Fruit fly (Drosophila melanogaster): Measurements from ENCODE around the gene Pp2B-14D.
A peak's percentile ranks its signal among the peaks of the same experiment; 100 is the strongest.

The Pp2B-14D gene

DNA sequence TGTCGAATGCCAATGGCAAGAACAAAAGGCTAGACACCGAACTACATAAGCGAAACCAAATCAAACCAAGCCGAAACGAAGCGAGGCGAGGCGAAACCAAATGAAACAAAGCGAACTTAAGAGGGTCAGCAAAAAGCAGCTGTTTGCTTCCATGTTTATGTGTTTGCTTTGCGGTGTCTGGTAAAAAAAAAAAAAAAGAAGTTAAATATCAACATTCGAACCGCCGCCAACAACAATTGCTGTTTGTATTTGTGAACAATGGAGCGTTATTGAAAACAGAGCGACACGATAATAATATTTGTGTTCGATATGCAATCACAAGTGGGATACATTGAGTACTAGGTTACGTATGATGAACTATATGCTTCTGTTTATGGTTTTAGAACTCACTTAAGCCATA is 13.8 kb upstream of the Pp2B-14D start (continued):
- TF ChIP-seq Rfx (GFP tag; IDR thresholded peaks at IDR 0.05), result peak; percentile 61; the same call in 1 of the 2 replicates
- TF ChIP-seq CG7987 (GFP tag; optimal IDR thresholded peaks at IDR 0.05), result peak; percentile 41
- TF ChIP-seq CG13296 (GFP tag; optimal IDR thresholded peaks at IDR 0.05), result peak; percentile 62
- TF ChIP-seq ATbp (GFP tag; optimal IDR thresholded peaks at IDR 0.05), result peak; percentile 58
- peak; percentile 10 for TF ChIP-seq CG1603 (tag; optimal IDR thresholded peaks at IDR 0.05)
- peak; percentile 17 for TF ChIP-seq CG18619 (GFP tag; optimal IDR thresholded peaks at IDR 0.05)
- TF ChIP-seq her (GFP tag; optimal IDR thresholded peaks at IDR 0.05), result peak; percentile 20
- peak; percentile 7 for TF ChIP-seq jumu (GFP tag; optimal IDR thresholded peaks at IDR 0.05)
- peak; percentile 38 for TF ChIP-seq mirr (GFP tag; optimal IDR thresholded peaks at IDR 0.05)
- peak; percentile 12 for TF ChIP-seq HHEX (GFP tag; optimal IDR thresholded peaks at IDR 0.05)
- TF ChIP-seq Atf6 (GFP tag; IDR thresholded peaks at IDR 0.05), result peak; percentile 77
- TF ChIP-seq hb (GFP tag; IDR thresholded peaks at IDR 0.05; ENCODE audit: partially characterized antibody), result no peak
- peak; percentile 29 for TF ChIP-seq CG12769 (tag; optimal IDR thresholded peaks at IDR 0.05)
- peak; percentile 43 for TF ChIP-seq tup (GFP tag; optimal IDR thresholded peaks at IDR 0.05)
- peak; percentile 20 for TF ChIP-seq wek (GFP tag; optimal IDR thresholded peaks at IDR 0.05)
- no peak for TF ChIP-seq CG10654 (GFP tag; optimal IDR thresholded peaks at IDR 0.05)
- TF ChIP-seq Xrp1 (GFP tag; IDR thresholded peaks at IDR 0.05), result peak; percentile 44; the same call in 1 of the 2 replicates
- TF ChIP-seq CG2678 (tag; optimal IDR thresholded peaks at IDR 0.05), result peak; percentile 50
- peak; percentile 71 for TF ChIP-seq lab (GFP tag; optimal IDR thresholded peaks at IDR 0.05)
- TF ChIP-seq eyg (GFP tag; optimal IDR thresholded peaks at IDR 0.05), result peak; percentile 44
- peak; percentile 37 for TF ChIP-seq CG6813 (GFP tag; optimal IDR thresholded peaks at IDR 0.05)
- TF ChIP-seq PHDP (tag; optimal IDR thresholded peaks at IDR 0.05), result peak; percentile 50
- TF ChIP-seq Bdp1 (GFP tag; optimal IDR thresholded peaks at IDR 0.05), result peak; percentile 9
- peak; percentile 38; the same call in 1 of the 2 replicates for TF ChIP-seq toy (GFP tag; IDR thresholded peaks at IDR 0.05)
- TF ChIP-seq CG15011 (GFP tag; optimal IDR thresholded peaks at IDR 0.05), result peak; percentile 25
- TF ChIP-seq CG3281 (GFP tag; optimal IDR thresholded peaks at IDR 0.05), result peak; percentile 53
- TF ChIP-seq Mad (GFP tag; optimal IDR thresholded peaks at IDR 0.05), result no peak
- no peak for TF ChIP-seq ab (GFP tag; optimal IDR thresholded peaks at IDR 0.05)
- no peak for TF ChIP-seq CG8290 (GFP tag; optimal IDR thresholded peaks at IDR 0.05)
- peak in 1 of 2 experiments; percentile 35 for TF ChIP-seq CG8290 (tag; optimal IDR thresholded peaks at IDR 0.05)
- TF ChIP-seq CG11398 (GFP tag; optimal IDR thresholded peaks at IDR 0.05), result peak; percentile 6
- peak; percentile 63 for TF ChIP-seq Meics (GFP tag; optimal IDR thresholded peaks at IDR 0.05)
- TF ChIP-seq gem (tag; optimal IDR thresholded peaks at IDR 0.05), result peak; percentile 50
- peak; percentile 50 for TF ChIP-seq CrebB (tag; optimal IDR thresholded peaks at IDR 0.05)
- TF ChIP-seq dm (GFP tag; optimal IDR thresholded peaks at IDR 0.05), result no peak
- peak in 1 of 2 experiments; percentile 10 for TF ChIP-seq bsh (GFP tag; optimal IDR thresholded peaks at IDR 0.05)
- no peak for TF ChIP-seq trem (tag; optimal IDR thresholded peaks at IDR 0.05)
- TF ChIP-seq pfk (GFP tag; optimal IDR thresholded peaks at IDR 0.05), result no peak

DNA sequence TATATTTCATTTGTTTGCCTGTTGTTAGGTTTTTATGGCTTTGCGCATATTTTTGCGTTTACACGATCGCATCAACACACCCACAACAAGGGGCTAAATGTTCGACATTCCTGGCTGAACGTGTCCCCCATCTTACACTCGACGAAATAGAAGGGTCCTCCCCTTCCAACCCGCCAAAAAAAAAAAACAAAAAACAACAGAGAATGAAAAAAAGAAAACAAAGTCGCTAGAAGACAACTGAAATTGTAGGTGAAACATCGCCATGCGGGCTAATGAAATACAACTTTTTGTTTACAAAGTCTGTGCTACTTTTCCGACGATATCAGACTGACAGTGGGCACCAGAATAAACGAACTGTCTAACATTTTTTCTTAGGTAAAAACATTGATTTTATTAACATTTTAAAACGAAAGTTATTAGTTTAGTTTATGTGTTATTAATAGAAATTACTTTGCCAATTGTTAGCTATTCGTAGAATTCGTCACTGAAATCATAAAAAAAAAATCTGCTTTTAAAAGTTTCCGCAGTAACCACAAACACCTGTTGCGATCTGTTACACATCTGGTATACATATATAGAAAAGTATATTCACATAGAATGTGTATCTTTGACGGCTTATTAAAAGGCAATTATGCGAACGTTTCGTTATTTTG is 10.9 kb upstream of the Pp2B-14D start:
- TF ChIP-seq dysf (GFP tag; IDR thresholded peaks at IDR 0.05) (peak; percentile 41; the same call in 2 of the 3 replicates), NC2β (GFP tag; optimal IDR thresholded peaks at IDR 0.05) (no peak), ttk (GFP tag; IDR thresholded peaks at IDR 0.05) (no peak), CG2120 (GFP tag; optimal IDR thresholded peaks at IDR 0.05) (peak; percentile 48), CG10565 (GFP tag; optimal IDR thresholded peaks at IDR 0.05) (no peak), dmrt99B (tag; optimal IDR thresholded peaks at IDR 0.05) (peak; percentile 7), CG10979 (tag; optimal IDR thresholded peaks at IDR 0.05) (no peak), CG7839 (tag; optimal IDR thresholded peaks at IDR 0.05) (peak; percentile 25), CG13424 (tag; optimal IDR thresholded peaks at IDR 0.05) (peak; percentile 17), Scr (GFP tag; IDR thresholded peaks at IDR 0.05; ENCODE audit: partially characterized antibody) (no peak), dati (GFP tag; IDR thresholded peaks at IDR 0.05) (no peak), kah (GFP tag; optimal IDR thresholded peaks at IDR 0.05) (peak; percentile 55), emc (GFP tag; optimal IDR thresholded peaks at IDR 0.05) (no peak), CG3847 (GFP tag; IDR thresholded peaks at IDR 0.05) (peak; percentile 24; the same call in 1 of the 2 replicates)

Data from whole organism, embryonic.